Worm (Caenorhabditis elegans) whole organism, young adult: ENCODE data around the gene T20D4.3.

Experiments
- F22D6.2 ChIP-seq: sonication (generic microtip); optimal IDR thresholded peaks from 2 replicates; lab custom pipeline; 2016; ENCODE audit warnings: mild to moderate bottlenecking, missing genetic modification characterization, missing compliant biosample characterization
- F33H1.4 ChIP-seq: fragments of 200-800 bp; sonication (Bioruptor generic); IDR thresholded peaks from 2 replicates; pipeline ENCODE4 v1.3.6; 2022; ENCODE audit warnings: missing genetic modification reagents, missing genetic modification characterization, missing compliant biosample characterization
- F39B2.1 ChIP-seq: fragments of 200-800 bp; sonication (Bioruptor generic); IDR thresholded peaks from 2 replicates; pipeline ENCODE4 v1.3.6; 2022; ENCODE audit warnings: missing genetic modification reagents, missing genetic modification characterization, missing compliant biosample characterization
- F49E8.2 ChIP-seq: sonication (generic microtip); optimal IDR thresholded peaks from 3 replicates; lab custom pipeline; 2017; ENCODE audit warnings: missing genetic modification characterization, mild to moderate bottlenecking, missing compliant biosample characterization, antibody characterized with exemption, moderate library complexity; ENCODE audit not compliant: insufficient read depth
- F52B5.7 ChIP-seq: sonication (generic microtip); optimal IDR thresholded peaks from 2 replicates; lab custom pipeline; 2016; ENCODE audit warnings: mild to moderate bottlenecking, missing genetic modification characterization, missing compliant biosample characterization
- F55B11.4 ChIP-seq: sonication (generic microtip); optimal IDR thresholded peaks from 2 replicates; lab custom pipeline; 2016; ENCODE audit warnings: missing compliant biosample characterization, missing genetic modification characterization, borderline replicate concordance; ENCODE audit not compliant: insufficient read depth
- F57A8.1 ChIP-seq: fragments of 200-800 bp; sonication (Bioruptor generic); optimal IDR thresholded peaks from 2 replicates; lab custom pipeline; 2018; ENCODE audit warnings: mild to moderate bottlenecking, missing genetic modification characterization, moderate library complexity, missing compliant biosample characterization
- K12H6.12 ChIP-seq: fragments of 200-800 bp; sonication (Bioruptor generic); optimal IDR thresholded peaks from 2 replicates; lab custom pipeline; 2018; ENCODE audit warnings: mild to moderate bottlenecking, missing genetic modification characterization, missing compliant biosample characterization
- T07F8.4 ChIP-seq: sonication (generic microtip); optimal IDR thresholded peaks from 2 replicates; lab custom pipeline; 2016; ENCODE audit warnings: mild to moderate bottlenecking, missing genetic modification characterization, moderate library complexity, missing compliant biosample characterization
- Y79H2A.3 ChIP-seq: fragments of 200-800 bp; sonication (Bioruptor generic); conservative IDR thresholded peaks from 2 replicates; pipeline ENCODE4 v1.3.6; 2022; ENCODE audit warnings: missing genetic modification reagents, missing genetic modification characterization, missing compliant biosample characterization
- aptf-3 ChIP-seq: fragments of 200-800 bp; sonication (Bioruptor generic); IDR thresholded peaks from 2 replicates; pipeline ENCODE4 v1.3.6; 2022; ENCODE audit warnings: missing genetic modification characterization, missing compliant biosample characterization
- atf-7 ChIP-seq: sonication (generic microtip); optimal IDR thresholded peaks from 2 replicates; lab custom pipeline; 2017; ENCODE audit warnings: mild to moderate bottlenecking, missing genetic modification characterization, missing compliant biosample characterization
- attf-5 ChIP-seq: fragments of 200-800 bp; sonication (Bioruptor generic); optimal IDR thresholded peaks from 2 replicates; lab custom pipeline; 2018; ENCODE audit warnings: mild to moderate bottlenecking, missing genetic modification characterization, missing compliant biosample characterization
- attf-6 ChIP-seq: fragments of 200-800 bp; sonication (Bioruptor generic); IDR thresholded peaks from 2 replicates; pipeline ENCODE4 v1.3.6; 2022; ENCODE audit warnings: missing genetic modification reagents, missing genetic modification characterization, missing compliant biosample characterization
- cebp-1 ChIP-seq, 2 experiments: fragments of 200-800 bp in 1 of 2; sonication (Bioruptor generic) in 1 of 2; sonication (generic microtip) in 1 of 2; IDR thresholded peaks in 1 of 2; optimal IDR thresholded peaks in 1 of 2; 2 replicates each; pipeline versions ENCODE4 v1.3.6 to Lab custom; 2017 to 2022; ENCODE audit warnings: missing compliant biosample characterization in 2 of 2, missing genetic modification characterization in 2 of 2, mild to moderate bottlenecking in 1 of 2, missing genetic modification reagents in 1 of 2, moderate library complexity in 1 of 2
- ceh-27 ChIP-seq: fragments of 200-800 bp; sonication (Bioruptor generic); optimal IDR thresholded peaks from 2 replicates; lab custom pipeline; 2018; ENCODE audit warnings: mild to moderate bottlenecking, missing genetic modification characterization, moderate library complexity, missing compliant biosample characterization
- ceh-40 ChIP-seq: fragments of 200-800 bp; sonication (Bioruptor generic); IDR thresholded peaks from 2 replicates; pipeline ENCODE4 v1.3.6; 2022; ENCODE audit warnings: missing genetic modification characterization, missing compliant biosample characterization
- efl-1 ChIP-seq: fragments of 150-350 bp; optimal IDR thresholded peaks from 2 replicates; lab custom pipeline; 2014; ENCODE audit warnings: missing biosample characterization, missing genetic modification reagents, missing genetic modification characterization
- egrh-3 ChIP-seq: fragments of 200-800 bp; sonication (Bioruptor generic); IDR thresholded peaks from 2 replicates; pipeline ENCODE4 v1.3.6; 2022; ENCODE audit warnings: missing genetic modification reagents, missing genetic modification characterization, missing compliant biosample characterization
- hlh-26 ChIP-seq: fragments of 200-800 bp; sonication (Bioruptor generic); conservative IDR thresholded peaks from 2 replicates; pipeline ENCODE4 v1.3.6; 2022; ENCODE audit warnings: missing genetic modification reagents, missing genetic modification characterization, missing compliant biosample characterization
- lin-26 ChIP-seq: fragments of 200-800 bp; sonication (Bioruptor generic); IDR thresholded peaks from 2 replicates; pipeline ENCODE4 v1.3.6; 2022; ENCODE audit warnings: missing genetic modification reagents, missing genetic modification characterization, missing compliant biosample characterization
- madf-3 ChIP-seq: fragments of 200-800 bp; sonication (Bioruptor generic); IDR thresholded peaks from 2 replicates; pipeline ENCODE4 v1.3.6; 2022; ENCODE audit warnings: missing genetic modification reagents, missing genetic modification characterization, missing compliant biosample characterization
- mcd-1 ChIP-seq: fragments of 200-800 bp; sonication (Bioruptor generic); IDR thresholded peaks from 2 replicates; pipeline ENCODE4 v1.3.6; 2022; ENCODE audit warnings: missing genetic modification reagents, missing genetic modification characterization, missing compliant biosample characterization
- mxl-1 ChIP-seq: sonication (generic microtip); optimal IDR thresholded peaks from 2 replicates; lab custom pipeline; 2016; ENCODE audit warnings: missing genetic modification characterization, missing compliant biosample characterization
- nhr-120 ChIP-seq: fragments of 200-800 bp; sonication (Bioruptor generic); IDR thresholded peaks from 2 replicates; pipeline ENCODE4 v1.3.6; 2022; ENCODE audit warnings: missing genetic modification characterization, missing compliant biosample characterization
- nhr-90 ChIP-seq: sonication (generic microtip); optimal IDR thresholded peaks from 2 replicates; lab custom pipeline; 2016; ENCODE audit warnings: missing genotype, mild to moderate bottlenecking, missing genetic modification characterization, missing compliant biosample characterization
- pbrm-1 ChIP-seq: fragments of 200-800 bp; sonication (Bioruptor generic); IDR thresholded peaks from 2 replicates; pipeline ENCODE4 v1.3.6; 2022; ENCODE audit warnings: missing genetic modification reagents, missing genetic modification characterization, missing compliant biosample characterization
- pha-4 ChIP-seq: fragments of 150-350 bp; sonication (generic microtip); optimal IDR thresholded peaks from 2 replicates; lab custom pipeline; 2014; ENCODE audit warnings: missing biosample characterization, missing genetic modification reagents, missing genetic modification characterization
- rec-8 ChIP-seq, 2 experiments: sonication (generic microtip); optimal IDR thresholded peaks; 2 replicates each; lab custom pipeline; 2016; ENCODE audit warnings: mild to moderate bottlenecking in 2 of 2, missing genetic modification characterization in 2 of 2, missing genetic modification reagents in 2 of 2, missing genotype in 2 of 2, missing biosample characterization in 1 of 2, missing compliant biosample characterization in 1 of 2, moderate library complexity in 1 of 2
- sdz-38 ChIP-seq: sonication (generic microtip); optimal IDR thresholded peaks from 2 replicates; lab custom pipeline; 2016; ENCODE audit warnings: missing genotype, missing genetic modification characterization, missing compliant biosample characterization
- snpc-1.1 ChIP-seq: sonication (generic microtip); optimal IDR thresholded peaks from 2 replicates; lab custom pipeline; 2017; ENCODE audit warnings: missing genetic modification characterization, mild to moderate bottlenecking, missing compliant biosample characterization, antibody characterized with exemption, moderate library complexity, missing genotype, missing genetic modification reagents; ENCODE audit not compliant: insufficient read depth
- snpc-3.4 ChIP-seq: sonication (generic microtip); optimal IDR thresholded peaks from 2 replicates; lab custom pipeline; 2017; ENCODE audit warnings: missing genetic modification characterization, mild to moderate bottlenecking, missing compliant biosample characterization, antibody characterized with exemption, moderate library complexity, missing genotype, missing genetic modification reagents
- tlf-1 ChIP-seq: fragments of 200-800 bp; sonication (Bioruptor generic); optimal IDR thresholded peaks from 2 replicates; lab custom pipeline; 2018; ENCODE audit warnings: mild to moderate bottlenecking, missing genetic modification characterization, missing compliant biosample characterization
- unc-130 ChIP-seq: sonication (generic microtip); optimal IDR thresholded peaks from 2 replicates; lab custom pipeline; 2016; ENCODE audit warnings: missing genetic modification reagents, missing genetic modification characterization, missing compliant biosample characterization
- zfh-2 ChIP-seq: fragments of 200-800 bp; sonication (Bioruptor generic); conservative IDR thresholded peaks from 2 replicates; pipeline ENCODE4 v1.3.6; 2022; ENCODE audit warnings: missing genetic modification reagents, missing genetic modification characterization, missing compliant biosample characterization
- ztf-6 ChIP-seq: fragments of 200-800 bp; sonication (Bioruptor generic); IDR thresholded peaks from 2 replicates; pipeline ENCODE4 v1.3.6; 2022; ENCODE audit warnings: missing genetic modification reagents, missing genetic modification characterization, missing compliant biosample characterization

Gene T20D4.3

ce11 chrV:3445090-3445832 is 27.2 kb downstream of the T20D4.3 start:
- TF ChIP-seq F57A8.1 (no peak), F49E8.2 (no peak), lin-26 (GFP tag; lab: Robert Waterston, UW) (0 out of 2 replicates have a peak, but pooled peaks have one; percentile 45)

- TF ChIP-seq Y79H2A.3 (GFP tag; lab: Robert Waterston, UW) (no peak), snpc-3.4 (tag; lab: Kevin White, UChicago) (no peak), nhr-90 (tag; lab: Kevin White, UChicago) (no peak), attf-6 (no peak), F33H1.4 (GFP tag; lab: Robert Waterston, UW) (no peak), ceh-27 (no peak), unc-130 (GFP tag; lab: Kevin White, UChicago) (no peak), egrh-3 (GFP tag; lab: Robert Waterston, UW) (no peak), pha-4 (no peak), attf-5 (GFP tag; lab: Kevin White, UChicago) (no peak), aptf-3 (no peak), atf-7 (tag; lab: Kevin White, UChicago) (no peak), hlh-26 (GFP tag; lab: Robert Waterston, UW) (no peak), pbrm-1 (GFP tag; lab: Robert Waterston, UW) (no peak), mcd-1 (no peak), F52B5.7 (no peak), sdz-38 (tag; lab: Kevin White, UChicago) (no peak), T07F8.4 (tag; lab: Kevin White, UChicago) (no peak)
Measured at ce11 chrV:3449810-3450209, 31.8 kb downstream of the T20D4.3 start.

ce11 chrV:3450351-3450750 is 32.3 kb downstream of the T20D4.3 start:
- TF ChIP-seq madf-3 (GFP tag; lab: Robert Waterston, UW): no peak
- TF ChIP-seq F39B2.1: no peak
- no peak for TF ChIP-seq ceh-40 (GFP tag; lab: Robert Waterston, UW)
- no peak for TF ChIP-seq zfh-2 (GFP tag; lab: Robert Waterston, UW)

ce11 chrV:3451646-3452045 is 33.6 kb downstream of the T20D4.3 start:
- TF ChIP-seq ztf-6 (GFP tag; lab: Robert Waterston, UW): no peak
- TF ChIP-seq nhr-120 (GFP tag; lab: Robert Waterston, UW): no peak
- no peak for TF ChIP-seq F55B11.4 (tag; lab: Kevin White, UChicago)
- TF ChIP-seq snpc-1.1 (tag; lab: Kevin White, UChicago): no peak
- TF ChIP-seq F33H1.4 (GFP tag; lab: Robert Waterston, UW): no peak
- no peak for TF ChIP-seq cebp-1 (GFP tag; IDR thresholded peaks at IDR 0.05; lab: Robert Waterston, UW)
- no peak for TF ChIP-seq cebp-1 (tag; optimal IDR thresholded peaks at IDR 0.05; lab: Kevin White, UChicago)
- TF ChIP-seq K12H6.12 (tag; lab: Kevin White, UChicago): no peak
- no peak for TF ChIP-seq rec-8 (tag; optimal IDR thresholded peaks at IDR 0.05; lab: Kevin White, UChicago)
- no peak for TF ChIP-seq tlf-1 (GFP tag; lab: Kevin White, UChicago)
- TF ChIP-seq F22D6.2: no peak
- TF ChIP-seq madf-3 (GFP tag; lab: Robert Waterston, UW): no peak
- no peak for TF ChIP-seq efl-1 (GFP tag; lab: Kevin White, UChicago)
- TF ChIP-seq mxl-1 (tag; lab: Kevin White, UChicago): no peak
- TF ChIP-seq, all 124 proteins: peak for 0
